Worm (Caenorhabditis elegans): ENCODE measurements around the gene C37E2.10.

Gene C37E2.10

DNA sequence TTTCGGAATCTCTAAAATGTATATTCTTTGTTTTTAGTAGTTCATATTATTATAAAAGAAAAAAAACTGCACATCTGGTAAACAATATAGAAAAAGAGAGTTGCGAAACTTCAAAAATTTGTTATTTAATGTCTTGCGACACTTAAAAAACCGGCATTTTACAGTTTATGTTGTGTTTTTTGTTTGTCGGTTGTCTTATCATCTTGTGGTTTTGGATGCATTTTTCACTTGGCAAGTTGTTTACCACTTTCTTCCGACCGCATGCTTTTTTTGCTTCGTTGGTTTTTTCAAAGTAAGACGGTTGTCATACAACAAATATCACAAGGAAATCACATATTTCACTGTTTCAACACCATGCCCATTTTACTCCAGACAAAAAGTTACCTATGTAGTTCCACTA, 33.2 kb upstream of the C37E2.10 start:
- peak in 1 of 2 experiments; percentile 11 for TF ChIP-seq mdl-1 (tag; optimal IDR thresholded peaks at IDR 0.05)
- TF ChIP-seq C16A3.4 (tag; optimal IDR thresholded peaks at IDR 0.05), result peak; percentile 33
- peak; percentile 21 for TF ChIP-seq lin-14 (GFP tag; optimal IDR thresholded peaks at IDR 0.05)
- TF ChIP-seq lin-35 (GFP tag; optimal IDR thresholded peaks at IDR 0.05), result peak in 1 of 2 experiments; percentile 37
- no peak for TF ChIP-seq aly-2 (tag; optimal IDR thresholded peaks at IDR 0.05)
- peak; percentile 21 for TF ChIP-seq elt-2 (tag; optimal IDR thresholded peaks at IDR 0.05)
- TF ChIP-seq egl-27 (tag; optimal IDR thresholded peaks at IDR 0.05), result no peak
- TF ChIP-seq skn-1 (tag; optimal IDR thresholded peaks at IDR 0.05), result no peak
- no peak for TF ChIP-seq sup-37 (GFP tag; optimal IDR thresholded peaks at IDR 0.05)

DNA sequence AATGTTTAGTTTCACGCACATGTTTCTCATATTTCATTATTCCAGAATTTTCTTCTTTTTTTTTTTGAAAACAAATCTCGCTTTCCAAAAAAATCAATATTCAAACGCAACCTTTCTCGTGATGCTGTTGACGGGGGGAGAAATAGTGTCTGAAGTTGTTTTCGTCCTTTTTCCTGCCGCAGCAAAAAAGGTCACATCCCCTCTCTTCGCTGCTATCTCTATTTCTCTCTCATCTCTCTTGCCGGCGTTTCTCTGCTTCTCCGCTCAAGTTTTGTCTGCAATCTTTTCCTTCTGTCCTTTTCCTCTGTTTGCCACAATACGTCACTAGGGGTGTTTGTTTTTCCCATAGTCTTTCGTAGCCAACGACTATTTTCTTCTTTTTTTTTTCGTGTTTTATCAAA, 32.0 kb upstream of the C37E2.10 start:
- no peak for TF ChIP-seq sptf-1 (tag; optimal IDR thresholded peaks at IDR 0.05)
- peak; percentile 43 for TF ChIP-seq jun-1 (tag; optimal IDR thresholded peaks at IDR 0.05)
- TF ChIP-seq lin-14 (GFP tag; optimal IDR thresholded peaks at IDR 0.05), result peak; percentile 97
- TF ChIP-seq lin-35 (GFP tag; optimal IDR thresholded peaks at IDR 0.05), result peak; percentile 63 to 81
- TF ChIP-seq alr-1 (tag; optimal IDR thresholded peaks at IDR 0.05; ENCODE audit: borderline replicate concordance), result no peak
- TF ChIP-seq ceh-88 (GFP tag; IDR thresholded peaks at IDR 0.05), result peak; percentile 39; the same call in 1 of the 2 replicates
- no peak for TF ChIP-seq aly-2 (tag; optimal IDR thresholded peaks at IDR 0.05)
- no peak for TF ChIP-seq zip-4 (GFP tag; optimal IDR thresholded peaks at IDR 0.05)
- TF ChIP-seq ztf-11 (tag; optimal IDR thresholded peaks at IDR 0.05), result no peak
- no peak for TF ChIP-seq snpc-4 (tag; optimal IDR thresholded peaks at IDR 0.05)
- TF ChIP-seq nhr-20 (tag; optimal IDR thresholded peaks at IDR 0.05), result peak; percentile 89
- TF ChIP-seq unc-62 (GFP tag; optimal IDR thresholded peaks at IDR 0.05), result no peak
- TF ChIP-seq nhr-28 (tag; optimal IDR thresholded peaks at IDR 0.05), result no peak
- no peak for TF ChIP-seq ces-1 (GFP tag; optimal IDR thresholded peaks at IDR 0.05)
- no peak for TF ChIP-seq ets-5 (GFP tag; IDR thresholded peaks at IDR 0.05)
- TF ChIP-seq nhr-11 (tag; optimal IDR thresholded peaks at IDR 0.05), result peak; percentile 51
- TF ChIP-seq unc-30 (tag; optimal IDR thresholded peaks at IDR 0.05), result no peak
- no peak for TF ChIP-seq mab-9 (GFP tag; IDR thresholded peaks at IDR 0.05)
- TF ChIP-seq mdl-1 (tag; optimal IDR thresholded peaks at IDR 0.05), result peak in 1 of 2 experiments; percentile 84
- no peak for TF ChIP-seq C04F5.9 (tag; optimal IDR thresholded peaks at IDR 0.05)
- peak; percentile 81 for TF ChIP-seq skn-1 (tag; optimal IDR thresholded peaks at IDR 0.05)
- TF ChIP-seq hpl-2 (GFP tag; optimal IDR thresholded peaks at IDR 0.05), result peak; percentile 43
- TF ChIP-seq isw-1 (GFP tag; IDR thresholded peaks at IDR 0.05), result peak; percentile 7; the same call in 1 of the 2 replicates
- TF ChIP-seq lin-39 (tag; optimal IDR thresholded peaks at IDR 0.05), result no peak
- TF ChIP-seq zag-1 (tag; optimal IDR thresholded peaks at IDR 0.05), result no peak
- no peak for TF ChIP-seq pqm-1 (tag; optimal IDR thresholded peaks at IDR 0.05)
- peak; percentile 82 for TF ChIP-seq nhr-90 (tag; optimal IDR thresholded peaks at IDR 0.05; ENCODE audit: poor library complexity)
- no peak for TF ChIP-seq efl-3 (GFP tag; optimal IDR thresholded peaks at IDR 0.05)
- TF ChIP-seq elt-3 (tag; optimal IDR thresholded peaks at IDR 0.05), result peak in 3 of 6 experiments; percentile 64 to 90 (median 75)
- peak; percentile 61 for TF ChIP-seq xbp-1 (tag; optimal IDR thresholded peaks at IDR 0.05)
- no peak for TF ChIP-seq ceh-63 (GFP tag; optimal IDR thresholded peaks at IDR 0.05)
- TF ChIP-seq hlh-4 (tag; optimal IDR thresholded peaks at IDR 0.05), result no peak
- TF ChIP-seq C34B4.2 (tag; optimal IDR thresholded peaks at IDR 0.05), result no peak
- TF ChIP-seq nhr-84 (tag; optimal IDR thresholded peaks at IDR 0.05), result no peak
- no peak for TF ChIP-seq ztf-4 (tag; optimal IDR thresholded peaks at IDR 0.05)
- TF ChIP-seq blmp-1 (tag; optimal IDR thresholded peaks at IDR 0.05), result peak; percentile 91
- no peak for TF ChIP-seq tlp-1 (tag; optimal IDR thresholded peaks at IDR 0.05)
- peak; percentile 77 for TF ChIP-seq nhr-47 (tag; optimal IDR thresholded peaks at IDR 0.05)
- peak; percentile 75 for TF ChIP-seq unc-86 (tag; optimal IDR thresholded peaks at IDR 0.05)
- peak; percentile 84 for TF ChIP-seq fkh-8 (tag; optimal IDR thresholded peaks at IDR 0.05)
- no peak for TF ChIP-seq sox-4 (tag; optimal IDR thresholded peaks at IDR 0.05)
- no peak for TF ChIP-seq lir-3 (tag; optimal IDR thresholded peaks at IDR 0.05; ENCODE audit: poor library complexity)
- TF ChIP-seq egl-27 (tag; optimal IDR thresholded peaks at IDR 0.05), result peak in 1 of 2 experiments; percentile 49
- TF ChIP-seq fos-1 (tag; optimal IDR thresholded peaks at IDR 0.05), result peak; percentile 80
- TF ChIP-seq C16A3.4 (tag; optimal IDR thresholded peaks at IDR 0.05), result peak; percentile 86
- TF ChIP-seq irx-1 (tag; optimal IDR thresholded peaks at IDR 0.05), result no peak
- TF ChIP-seq dsc-1 (tag; optimal IDR thresholded peaks at IDR 0.05), result peak; percentile 52
- TF ChIP-seq nhr-85 (tag), result peak; percentile 94

All from whole organism, L1 larva.